Fruit fly (Drosophila melanogaster) whole organism, embryonic: Measurements from ENCODE around the gene Tm1.

ENCODE experiments used
- Atf3 ChIP-seq: fragments of 200-800 bp; sonication (Bioruptor generic); optimal IDR thresholded peaks from 3 replicates; lab custom pipeline; 2016; ENCODE audit warnings: missing biosample characterization, missing genetic modification characterization
- Awh ChIP-seq: fragments of 200-800 bp; sonication (Bioruptor generic); IDR thresholded peaks from 2 replicates; pipeline ENCODE4, ENCODE4 v1.3.6; 2022; ENCODE audit warnings: missing biosample characterization, missing genetic modification characterization
- CG10366 ChIP-seq: fragments of 200-800 bp; sonication (Bioruptor generic); IDR thresholded peaks from 2 replicates; pipeline ENCODE4 v1.3.6; 2022; ENCODE audit warnings: missing biosample characterization, missing genetic modification characterization
- CG10431 ChIP-seq: fragments of 200-800 bp; sonication (Bioruptor generic); optimal IDR thresholded peaks from 3 replicates; lab custom pipeline; 2018; ENCODE audit warnings: missing biosample characterization, mild to moderate bottlenecking, missing genetic modification characterization
- CG11085 ChIP-seq: fragments of 200-800 bp; sonication (Bioruptor generic); IDR thresholded peaks from 2 replicates; pipeline ENCODE4 v1.3.6; 2022; ENCODE audit warnings: missing biosample characterization, missing genetic modification characterization
- CG12104 ChIP-seq: fragments of 200-800 bp; sonication (Bioruptor generic); optimal IDR thresholded peaks from 3 replicates; lab custom pipeline; 2016; ENCODE audit warnings: missing biosample characterization, missing genetic modification characterization
- CG12391 ChIP-seq: fragments of 200-800 bp; sonication (Bioruptor generic); optimal IDR thresholded peaks from 3 replicates; lab custom pipeline; 2018; ENCODE audit warnings: missing biosample characterization, mild to moderate bottlenecking, missing genetic modification characterization, moderate library complexity
- CG12744 ChIP-seq: fragments of 200-800 bp; sonication (Bioruptor generic); optimal IDR thresholded peaks from 2 replicates; lab custom pipeline; 2016; ENCODE audit warnings: missing biosample characterization, missing genetic modification characterization
- CG16779 ChIP-seq: fragments of 200-800 bp; sonication (Bioruptor generic); IDR thresholded peaks from 2 replicates; pipeline ENCODE4 v1.3.6; 2022; ENCODE audit warnings: missing biosample characterization, missing genetic modification characterization
- CG17186 ChIP-seq: fragments of 200-800 bp; sonication (Bioruptor generic); optimal IDR thresholded peaks from 3 replicates; lab custom pipeline; 2017; ENCODE audit warnings: missing biosample characterization, missing genetic modification reagents, missing genetic modification characterization
- CG2678 ChIP-seq: fragments of 200-800 bp; sonication (Bioruptor generic); optimal IDR thresholded peaks from 3 replicates; lab custom pipeline; 2019; ENCODE audit warnings: missing biosample characterization, mild to moderate bottlenecking, missing genetic modification characterization, moderate library complexity
- CG30020 ChIP-seq: fragments of 200-800 bp; optimal IDR thresholded peaks from 2 replicates; lab custom pipeline; 2019; ENCODE audit warnings: missing biosample characterization, mild to moderate bottlenecking, missing genetic modification characterization, moderate library complexity
- CG3065 ChIP-seq: fragments of 200-800 bp; sonication (Bioruptor generic); optimal IDR thresholded peaks from 2 replicates; lab custom pipeline; 2016; ENCODE audit warnings: missing biosample characterization, missing genetic modification characterization
- CG32767 ChIP-seq: fragments of 200-800 bp; sonication (Bioruptor generic); IDR thresholded peaks from 2 replicates; pipeline ENCODE4 v1.3.6; 2022; ENCODE audit warnings: missing biosample characterization, missing genetic modification characterization
- CG33557 ChIP-seq: fragments of 200-800 bp; sonication (Bioruptor generic); optimal IDR thresholded peaks from 2 replicates; lab custom pipeline; 2019; ENCODE audit warnings: missing biosample characterization, mild to moderate bottlenecking, missing genetic modification characterization, moderate library complexity
- CG34224 ChIP-seq: fragments of 200-800 bp; sonication (Bioruptor generic); IDR thresholded peaks from 3 replicates; pipeline ENCODE4 v1.3.6; 2022; ENCODE audit warnings: missing biosample characterization, missing genetic modification characterization; ENCODE audit not compliant: partially characterized antibody
- CG34376 ChIP-seq: fragments of 200-800 bp; sonication (Bioruptor generic); optimal IDR thresholded peaks from 2 replicates; lab custom pipeline; 2018; ENCODE audit warnings: missing biosample characterization, mild to moderate bottlenecking, missing genetic modification characterization
- CG3838 ChIP-seq: fragments of 200-800 bp; sonication (Bioruptor generic); optimal IDR thresholded peaks from 3 replicates; lab custom pipeline; 2016; ENCODE audit warnings: missing biosample characterization, missing genetic modification characterization
- CG6765 ChIP-seq: fragments of 200-800 bp; sonication (Bioruptor generic); optimal IDR thresholded peaks from 3 replicates; lab custom pipeline; 2017; ENCODE audit warnings: missing biosample characterization, mild to moderate bottlenecking, missing genetic modification characterization
- CG7357 ChIP-seq: fragments of 200-800 bp; sonication (Bioruptor generic); IDR thresholded peaks from 3 replicates; pipeline ENCODE4 v1.3.6; 2022; ENCODE audit warnings: missing biosample characterization, missing genetic modification characterization
- CG8388 ChIP-seq: fragments of 200-800 bp; sonication (Bioruptor generic); optimal IDR thresholded peaks from 2 replicates; lab custom pipeline; 2019; ENCODE audit warnings: missing biosample characterization, mild to moderate bottlenecking, missing genetic modification characterization, moderate library complexity
- CG9932 ChIP-seq: fragments of 200-800 bp; sonication (Bioruptor generic); IDR thresholded peaks from 2 replicates; pipeline ENCODE4 v1.3.6; 2022; ENCODE audit warnings: missing biosample characterization, missing genetic modification characterization
- E2f2 ChIP-seq: fragments of 200-800 bp; sonication (Bioruptor generic); IDR thresholded peaks from 2 replicates; pipeline ENCODE4 v1.3.6; 2022; ENCODE audit warnings: missing biosample characterization, missing genetic modification characterization
- Ets65A ChIP-seq: fragments of 200-800 bp; sonication (Bioruptor generic); peaks from one replicate; lab custom pipeline; 2016; ENCODE audit warnings: missing biosample characterization, missing genetic modification characterization
- Fer1 ChIP-seq: fragments of 200-800 bp; sonication (Bioruptor generic); optimal IDR thresholded peaks from 2 replicates; lab custom pipeline; 2017; ENCODE audit warnings: missing biosample characterization, mild to moderate bottlenecking, missing genetic modification characterization
- Gsc ChIP-seq: fragments of 200-800 bp; sonication (Bioruptor generic); IDR thresholded peaks from 2 replicates; pipeline ENCODE4 v1.3.6; 2022; ENCODE audit warnings: missing biosample characterization, missing genetic modification characterization
- Mad ChIP-seq: fragments of 200-800 bp; sonication (Bioruptor generic); optimal IDR thresholded peaks from 2 replicates; lab custom pipeline; 2016; ENCODE audit warnings: missing biosample characterization, missing genetic modification characterization
- NC2β ChIP-seq: fragments of 200-800 bp; sonication (Bioruptor generic); optimal IDR thresholded peaks from 2 replicates; lab custom pipeline; 2016; ENCODE audit warnings: missing biosample characterization, missing genetic modification characterization
- Optix ChIP-seq: fragments of 200-800 bp; sonication (Bioruptor generic); IDR thresholded peaks from 3 replicates; pipeline ENCODE4 v1.3.6; 2022; ENCODE audit warnings: missing biosample characterization, missing genetic modification characterization
- Pdp1 ChIP-seq, 2 experiments: fragments of 200-800 bp; sonication (Bioruptor generic); optimal IDR thresholded peaks; 3 replicates each; lab custom pipeline; 2016; ENCODE audit warnings: missing biosample characterization in 2 of 2, missing genetic modification characterization in 2 of 2, mild to moderate bottlenecking in 1 of 2, moderate library complexity in 1 of 2
- Ptx1 ChIP-seq: fragments of 200-800 bp; sonication (Bioruptor generic); IDR thresholded peaks from 2 replicates; pipeline ENCODE4 v1.3.6; 2022; ENCODE audit warnings: missing biosample characterization, missing genetic modification characterization
- Ravus ChIP-seq: fragments of 200-800 bp; sonication (Bioruptor generic); IDR thresholded peaks from 2 replicates; pipeline ENCODE4 v1.3.6; 2022; ENCODE audit warnings: missing biosample characterization, missing genetic modification characterization
- disco-r ChIP-seq: fragments of 200-800 bp; sonication (Bioruptor generic); optimal IDR thresholded peaks from 2 replicates; lab custom pipeline; 2016; ENCODE audit warnings: missing biosample characterization, missing genetic modification characterization
- dmrt99B ChIP-seq: fragments of 200-800 bp; sonication (Bioruptor generic); optimal IDR thresholded peaks from 2 replicates; lab custom pipeline; 2018; ENCODE audit warnings: missing biosample characterization, mild to moderate bottlenecking, missing genetic modification characterization, moderate library complexity
- eyg ChIP-seq: fragments of 200-800 bp; sonication (Bioruptor generic); optimal IDR thresholded peaks from 3 replicates; lab custom pipeline; 2016; ENCODE audit warnings: missing biosample characterization, missing genetic modification characterization
- h ChIP-seq: fragments of >200 bp; optimal IDR thresholded peaks from 2 replicates; lab custom pipeline; 2017
- ind ChIP-seq: fragments of 200-800 bp; sonication (Bioruptor generic); optimal IDR thresholded peaks from 3 replicates; lab custom pipeline; 2016; ENCODE audit warnings: missing biosample characterization, missing genetic modification characterization
- kah ChIP-seq: fragments of 200-800 bp; sonication (Bioruptor generic); optimal IDR thresholded peaks from 2 replicates; lab custom pipeline; 2018; ENCODE audit warnings: missing biosample characterization, mild to moderate bottlenecking, missing genetic modification characterization
- lbe ChIP-seq: fragments of 200-800 bp; sonication (Bioruptor generic); optimal IDR thresholded peaks from 2 replicates; lab custom pipeline; 2016; ENCODE audit warnings: missing biosample characterization, mild to moderate bottlenecking, missing genetic modification characterization
- lmd ChIP-seq: fragments of 200-800 bp; sonication (Bioruptor generic); IDR thresholded peaks from 2 replicates; pipeline ENCODE4 v1.3.6; 2022; ENCODE audit warnings: missing biosample characterization, missing genetic modification characterization
- lola ChIP-seq, 3 experiments: fragments of >200 bp in 2 of 3; fragments of 200-800 bp in 1 of 3; sonication (Bioruptor generic) in 1 of 3; optimal IDR thresholded peaks; 2 replicates each; lab custom pipeline; 2017 to 2019; ENCODE audit warnings: missing biosample characterization in 3 of 3, missing genetic modification characterization in 3 of 3, mild to moderate bottlenecking in 1 of 3, moderate library complexity in 1 of 3
- lov ChIP-seq, 2 experiments: fragments of 200-800 bp in 1 of 2; fragments of >200 bp in 1 of 2; sonication (Bioruptor generic) in 1 of 2; IDR thresholded peaks in 1 of 2; optimal IDR thresholded peaks in 1 of 2; 2 replicates in 1 of 2; 3 replicates in 1 of 2; pipeline versions ENCODE4 v1.3.6 to Lab custom; 2017 to 2022; ENCODE audit warnings: missing biosample characterization in 1 of 2, missing genetic modification characterization in 1 of 2
- peb ChIP-seq: fragments of 200-800 bp; sonication (Bioruptor generic); IDR thresholded peaks from 2 replicates; pipeline ENCODE4 v1.3.6; 2022; ENCODE audit warnings: missing biosample characterization, missing genetic modification characterization
- prd ChIP-seq, 3 experiments: fragments of >200 bp in 2 of 3; fragments of 200-800 bp in 1 of 3; sonication (Bioruptor generic) in 1 of 3; optimal IDR thresholded peaks in 2 of 3; IDR thresholded peaks in 1 of 3; 2 replicates in 2 of 3; 3 replicates in 1 of 3; pipeline versions ENCODE4 v1.3.6 to Lab custom; 2017 to 2022; ENCODE audit warnings: missing biosample characterization in 1 of 3, missing genetic modification characterization in 1 of 3
- pros ChIP-seq: fragments of 200-800 bp; sonication (Bioruptor generic); optimal IDR thresholded peaks from 3 replicates; lab custom pipeline; 2019; ENCODE audit warnings: missing biosample characterization, mild to moderate bottlenecking, missing genetic modification characterization, moderate library complexity
- tio ChIP-seq: fragments of 200-800 bp; sonication (Bioruptor generic); optimal IDR thresholded peaks from 2 replicates; lab custom pipeline; 2017; ENCODE audit warnings: missing biosample characterization, missing genetic modification characterization, inconsistent platforms
- tup ChIP-seq: fragments of 200-800 bp; sonication (Bioruptor generic); optimal IDR thresholded peaks from 2 replicates; lab custom pipeline; 2016; ENCODE audit warnings: missing biosample characterization, mild to moderate bottlenecking, missing genetic modification characterization, moderate library complexity
- wdn ChIP-seq: fragments of 200-800 bp; sonication (Bioruptor generic); IDR thresholded peaks from 2 replicates; pipeline ENCODE4 v1.3.6; 2022; ENCODE audit warnings: missing biosample characterization, missing genetic modification characterization
- z ChIP-seq: fragments of 200-800 bp; sonication (Bioruptor generic); IDR thresholded peaks from 3 replicates; pipeline ENCODE4 v1.3.6; 2022; ENCODE audit warnings: missing biosample characterization, missing genetic modification characterization

Tm1 gene

DNA sequence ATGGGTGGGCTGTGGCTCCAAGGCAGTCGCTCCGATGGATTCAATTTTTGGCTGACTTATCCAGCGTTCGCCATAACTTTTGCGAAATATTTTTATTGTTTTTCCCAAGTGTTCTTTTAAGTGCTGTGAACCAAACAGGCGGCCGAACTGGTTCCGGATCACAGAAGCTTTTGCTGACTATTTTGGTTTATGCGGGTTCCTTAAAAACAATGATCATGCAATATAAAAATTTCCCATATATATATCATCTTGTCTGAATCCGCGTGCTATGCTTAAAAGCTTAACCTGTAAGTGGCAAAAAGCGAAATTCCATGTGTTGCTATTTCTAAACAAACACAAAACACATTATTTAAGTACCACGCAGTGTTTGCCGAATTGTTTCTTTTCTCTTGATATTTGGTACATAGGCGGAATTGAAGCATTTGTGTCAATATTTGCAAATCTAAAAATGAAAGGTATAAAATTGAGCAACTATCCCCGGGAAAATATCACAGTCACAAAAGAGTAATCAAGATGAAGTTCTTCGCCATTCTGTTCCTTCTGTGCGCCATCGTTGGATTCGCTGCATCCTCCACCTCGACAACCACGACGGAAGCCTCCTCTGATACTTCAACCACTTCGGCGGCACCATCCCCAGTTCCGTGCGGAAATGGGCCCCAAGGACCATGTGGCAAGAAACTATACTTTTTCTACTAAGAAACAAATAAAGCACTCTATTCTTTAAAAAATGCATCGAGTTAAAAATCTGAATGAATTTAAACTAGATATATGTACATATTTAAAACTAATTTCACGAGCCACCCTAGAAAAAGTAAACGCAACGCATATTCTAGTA lies 42.1 kb downstream of the Tm1 start, which contains the start of the genes CG6276 and CG44040 (continued):
- TF ChIP-seq CG32767 (GFP tag; lab: Robert Waterston, UW) (no peak), eyg (no peak), NC2β (GFP tag; lab: Kevin White, UChicago) (no peak), CG12744 (GFP tag; lab: Kevin White, UChicago) (peak; percentile 34), CG34376 (GFP tag; lab: Kevin White, UChicago) (peak; percentile 58), Mad (GFP tag; lab: Kevin White, UChicago) (no peak), Ravus (GFP tag; lab: Robert Waterston, UW) (no peak), Ptx1 (GFP tag; lab: Robert Waterston, UW) (peak; percentile 40; the same call in 1 of the 2 replicates), Gsc (GFP tag; lab: Robert Waterston, UW) (no peak), CG7357 (GFP tag; lab: Robert Waterston, UW) (no peak), h (lab: Kevin White, UChicago) (no peak), kah (GFP tag; lab: Kevin White, UChicago) (no peak), tup (no peak), lola (GFP tag; optimal IDR thresholded peaks at IDR 0.05; lab: Kevin White, UChicago) (peak in 1 of 3 experiments; percentile 19), CG16779 (GFP tag; lab: Robert Waterston, UW) (no peak), CG2678 (tag; lab: Kevin White, UChicago) (peak; percentile 65), tio (GFP tag; lab: Kevin White, UChicago) (no peak), wdn (no peak), E2f2 (GFP tag; lab: Robert Waterston, UW) (no peak), CG9932 (GFP tag; lab: Robert Waterston, UW) (peak; percentile 57), prd (optimal IDR thresholded peaks at IDR 0.05; lab: Kevin White, UChicago) (no peak), prd (GFP tag; IDR thresholded peaks at IDR 0.05; lab: Robert Waterston, UW) (peak; percentile 32; the same call in 1 of the 3 replicates), Awh (GFP tag; lab: Robert Waterston, UW) (peak; percentile 39; the same call in 1 of the 2 replicates), ind (peak; percentile 29), Pdp1 (GFP tag; optimal IDR thresholded peaks at IDR 0.05; lab: Kevin White, UChicago) (peak; percentile 34 to 48), CG8388 (GFP tag; lab: Kevin White, UChicago) (peak; percentile 32), z (GFP tag; lab: Robert Waterston, UW) (no peak), pros (GFP tag; lab: Kevin White, UChicago) (no peak), CG11085 (GFP tag; lab: Robert Waterston, UW) (no peak), CG10366 (no peak), CG10431 (no peak), disco-r (GFP tag; lab: Kevin White, UChicago) (peak; percentile 5), CG12391 (tag; lab: Kevin White, UChicago) (peak; percentile 49), Atf3 (GFP tag; lab: Kevin White, UChicago) (no peak), Optix (0 out of 3 replicates have a peak, but pooled peaks have one; percentile 27), CG30020 (tag; lab: Kevin White, UChicago) (peak; percentile 14), CG33557 (no peak), Ets65A (GFP tag; lab: Kevin White, UChicago) (peak; percentile 92), dmrt99B (tag; lab: Kevin White, UChicago) (no peak), CG34224 (no peak), CG6765 (GFP tag; lab: Kevin White, UChicago) (peak; percentile 73), CG17186 (GFP tag; lab: Kevin White, UChicago) (no peak), CG12104 (GFP tag; lab: Kevin White, UChicago) (peak; percentile 13), lov (optimal IDR thresholded peaks at IDR 0.05; lab: Kevin White, UChicago) (no peak), lov (GFP tag; IDR thresholded peaks at IDR 0.05; lab: Robert Waterston, UW) (no peak), Fer1 (GFP tag; lab: Kevin White, UChicago) (peak; percentile 55), peb (GFP tag; lab: Robert Waterston, UW) (no peak), lmd (GFP tag; lab: Robert Waterston, UW) (peak; percentile 32; the same call in 1 of the 2 replicates), CG3065 (GFP tag; lab: Kevin White, UChicago) (no peak), lbe (peak; percentile 63), CG3838 (GFP tag; lab: Kevin White, UChicago) (no peak)
